Fruit fly (Drosophila melanogaster): ENCODE data around the gene Tyler.

DNA sequence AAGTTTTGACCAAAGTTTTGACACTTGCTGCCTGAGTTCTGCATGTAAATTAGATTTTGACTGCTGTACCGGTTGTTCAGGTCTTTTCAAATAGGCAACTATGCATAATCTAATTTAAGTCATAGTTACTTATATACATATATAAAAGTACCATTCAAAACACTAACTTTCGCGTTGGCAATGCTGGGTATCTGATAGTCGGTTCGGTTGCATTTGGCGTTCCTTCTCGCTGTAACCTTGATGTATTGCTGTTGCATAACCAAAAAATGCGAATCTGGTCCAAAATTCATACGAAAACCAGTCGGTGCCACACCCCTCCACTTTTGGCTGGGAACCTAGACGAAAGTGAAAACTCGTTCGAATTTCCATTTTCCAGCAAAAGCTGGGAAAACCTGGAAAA, 28.6 kb upstream of the Tyler start:
- TF ChIP-seq OdsH (GFP tag; optimal IDR thresholded peaks at IDR 0.05) (no peak), Eip75B (GFP tag; optimal IDR thresholded peaks at IDR 0.05) (no peak), CG31627 (GFP tag; optimal IDR thresholded peaks at IDR 0.05) (no peak), fkh (GFP tag; optimal IDR thresholded peaks at IDR 0.05) (no peak), Gug (GFP tag; IDR thresholded peaks at IDR 0.05) (no peak), cyc (GFP tag; optimal IDR thresholded peaks at IDR 0.05) (no peak), Lpt (GFP tag; optimal IDR thresholded peaks at IDR 0.05) (no peak), Hr39 (GFP tag; optimal IDR thresholded peaks at IDR 0.05) (no peak), CG16779 (tag; optimal IDR thresholded peaks at IDR 0.05) (no peak)
